Worm (Caenorhabditis elegans): ENCODE measurements around the gene F57B9.8.

DNA sequence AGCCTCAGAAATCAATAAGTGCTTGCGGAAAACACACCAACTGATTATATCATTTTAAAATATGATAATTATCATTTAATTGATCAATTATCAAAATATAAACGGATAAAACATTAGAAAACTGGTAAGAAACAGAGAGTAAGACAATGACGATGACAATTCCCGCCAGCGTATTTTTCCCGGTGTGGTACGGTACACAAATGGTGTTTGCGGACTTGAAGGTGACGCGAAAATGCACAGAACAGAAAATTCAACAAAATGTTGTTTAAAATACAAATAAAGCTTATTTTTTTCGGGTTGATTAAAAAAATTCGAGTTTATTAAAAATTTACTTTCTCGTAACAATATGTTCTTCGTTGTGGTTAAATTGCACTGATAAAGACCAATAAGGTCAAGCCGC, 26.0 kb upstream of the F57B9.8 start:
- TF ChIP-seq nhr-11 (tag; optimal IDR thresholded peaks at IDR 0.05) (no peak), npax-4 (tag; optimal IDR thresholded peaks at IDR 0.05) (no peak), sox-4 (tag; optimal IDR thresholded peaks at IDR 0.05) (no peak), fax-1 (tag; optimal IDR thresholded peaks at IDR 0.05) (no peak)
